Fruit fly (Drosophila melanogaster) whole organism, wandering third instar larva: ENCODE results near the gene spn-B.

Experiments
- Abd-B ChIP-seq: fragments of >200 bp; optimal IDR thresholded peaks from 2 replicates; lab custom pipeline; 2017; ENCODE audit warnings: missing biosample characterization, missing genetic modification characterization
- CG32264 ChIP-seq: fragments of 200-800 bp; sonication (Bioruptor generic); optimal IDR thresholded peaks from 2 replicates; lab custom pipeline; 2016; ENCODE audit warnings: missing biosample characterization, missing genetic modification characterization
- CG9705 ChIP-seq: fragments of 200-800 bp; sonication (Bioruptor generic); optimal IDR thresholded peaks from 2 replicates; lab custom pipeline; 2018; ENCODE audit warnings: missing biosample characterization, mild to moderate bottlenecking, missing genetic modification characterization
- CrebA ChIP-seq: fragments of 200-800 bp; sonication (Bioruptor generic); optimal IDR thresholded peaks from 2 replicates; lab custom pipeline; 2016; ENCODE audit warnings: missing biosample characterization, mild to moderate bottlenecking, missing genetic modification characterization, borderline replicate concordance
- Dfd ChIP-seq: fragments of >200 bp; optimal IDR thresholded peaks from 2 replicates; lab custom pipeline; 2017; ENCODE audit warnings: missing biosample characterization, missing genetic modification characterization
- Dif ChIP-seq: fragments of 200-275, 200-300 bp; sonication (Bioruptor generic); optimal IDR thresholded peaks from 2 replicates; lab custom pipeline; 2018; ENCODE audit warnings: missing biosample characterization, missing genetic modification characterization; ENCODE audit not compliant: partially characterized antibody
- GATAd ChIP-seq: sonication (Bioruptor generic); optimal IDR thresholded peaks from 2 replicates; lab custom pipeline; 2016; ENCODE audit warnings: missing biosample characterization, missing genetic modification characterization
- HLH106 ChIP-seq: fragments of 200-800 bp; optimal IDR thresholded peaks from 3 replicates; lab custom pipeline; 2019; ENCODE audit warnings: missing biosample characterization, mild to moderate bottlenecking, missing genetic modification characterization, moderate library complexity
- Hnf4 ChIP-seq: fragments of 200-800 bp; sonication (Bioruptor generic); optimal IDR thresholded peaks from 2 replicates; lab custom pipeline; 2016; ENCODE audit warnings: missing biosample characterization, mild to moderate bottlenecking, missing genetic modification characterization
- Hr78 ChIP-seq: fragments of >200 bp; optimal IDR thresholded peaks from 2 replicates; lab custom pipeline; 2017; ENCODE audit warnings: missing biosample characterization, missing genetic modification characterization
- Hr83 ChIP-seq: fragments of 200-300 bp; sonication (Bioruptor generic); optimal IDR thresholded peaks from 2 replicates; lab custom pipeline; 2016; ENCODE audit warnings: missing biosample characterization, mild to moderate bottlenecking, missing genetic modification characterization, moderate library complexity; ENCODE audit not compliant: poor library complexity, severe bottlenecking
- Jra ChIP-seq: sonication (Bioruptor generic); optimal IDR thresholded peaks from 2 replicates; lab custom pipeline; 2016; ENCODE audit warnings: missing biosample characterization, missing genetic modification characterization
- Mio ChIP-seq: sonication (Bioruptor generic); optimal IDR thresholded peaks from 2 replicates; lab custom pipeline; 2016; ENCODE audit warnings: missing biosample characterization, missing genetic modification characterization
- Myc ChIP-seq: fragments of >200 bp; optimal IDR thresholded peaks from 2 replicates; lab custom pipeline; 2017
- N ChIP-seq: fragments of >200 bp; optimal IDR thresholded peaks from 2 replicates; lab custom pipeline; 2018; ENCODE audit warnings: missing biosample characterization, missing external identifiers, missing genetic modification characterization
- OdsH ChIP-seq: fragments of 200-800 bp; sonication (Bioruptor generic); optimal IDR thresholded peaks from 2 replicates; lab custom pipeline; 2016; ENCODE audit warnings: missing biosample characterization, mild to moderate bottlenecking, missing genetic modification characterization
- Rel ChIP-seq, 2 experiments: fragments of 200-800 bp; sonication (Bioruptor generic) in 1 of 2; optimal IDR thresholded peaks; 2 replicates in 1 of 2; 3 replicates in 1 of 2; lab custom pipeline; 2016 to 2019; ENCODE audit warnings: mild to moderate bottlenecking in 2 of 2, missing biosample characterization in 2 of 2, missing genetic modification characterization in 2 of 2, moderate library complexity in 1 of 2
- Sp1 ChIP-seq: fragments of 200-800 bp; sonication (Bioruptor generic); optimal IDR thresholded peaks from 3 replicates; lab custom pipeline; 2019; ENCODE audit warnings: missing biosample characterization, mild to moderate bottlenecking, missing genetic modification characterization, moderate library complexity
- Vsx2 ChIP-seq: fragments of 200-300, 225-300 bp; sonication (Bioruptor generic); optimal IDR thresholded peaks from 2 replicates; lab custom pipeline; 2018; ENCODE audit warnings: missing biosample characterization, missing genetic modification characterization; ENCODE audit not compliant: partially characterized antibody
- br ChIP-seq: fragments of 200-800 bp; sonication (Bioruptor generic); optimal IDR thresholded peaks from 2 replicates; lab custom pipeline; 2016; ENCODE audit warnings: missing biosample characterization, missing genetic modification characterization
- brk ChIP-seq: fragments of 200-800 bp; sonication (Bioruptor generic); optimal IDR thresholded peaks from 2 replicates; lab custom pipeline; 2016; ENCODE audit warnings: missing biosample characterization, mild to moderate bottlenecking, missing genetic modification characterization
- dl ChIP-seq, 2 experiments: fragments of 175-275, 200-275 bp in 1 of 2; fragments of 200-275 bp in 1 of 2; sonication (Bioruptor generic); optimal IDR thresholded peaks; lab custom pipeline; 2018; ENCODE audit warnings: mild to moderate bottlenecking in 2 of 2, missing biosample characterization in 2 of 2, missing genetic modification characterization in 2 of 2, moderate library complexity in 2 of 2; ENCODE audit not compliant: partially characterized antibody in 2 of 2, insufficient read depth in 1 of 2
- dmrt93B ChIP-seq: fragments of 200-800 bp; sonication (Bioruptor generic); optimal IDR thresholded peaks from 2 replicates; lab custom pipeline; 2018; ENCODE audit warnings: missing biosample characterization, mild to moderate bottlenecking, missing genetic modification characterization
- dsf ChIP-seq: sonication (Bioruptor generic); optimal IDR thresholded peaks from 2 replicates; lab custom pipeline; 2016; ENCODE audit warnings: missing biosample characterization, missing genetic modification characterization, borderline replicate concordance
- ey ChIP-seq: fragments of 200-800 bp; sonication (Bioruptor generic); optimal IDR thresholded peaks from 2 replicates; lab custom pipeline; 2016; ENCODE audit warnings: missing biosample characterization, missing genetic modification characterization
- foxo ChIP-seq, 2 experiments: fragments of 200-800 bp; sonication (Bioruptor generic); optimal IDR thresholded peaks; 2 replicates in 1 of 2; 3 replicates in 1 of 2; lab custom pipeline; 2016 to 2017; ENCODE audit warnings: missing biosample characterization in 2 of 2, missing genetic modification characterization in 2 of 2
- fru ChIP-seq: fragments of 200-800 bp; sonication (Bioruptor generic); optimal IDR thresholded peaks from 3 replicates; lab custom pipeline; 2016; ENCODE audit warnings: missing biosample characterization, mild to moderate bottlenecking, missing genetic modification characterization
- h ChIP-seq: fragments of 200-800 bp; sonication (Bioruptor generic); optimal IDR thresholded peaks from 3 replicates; lab custom pipeline; 2016; ENCODE audit warnings: missing biosample characterization, mild to moderate bottlenecking, missing genetic modification characterization
- jim ChIP-seq: fragments of 175-275, 200-325 bp; sonication (Bioruptor generic); optimal IDR thresholded peaks from 2 replicates; lab custom pipeline; 2016; ENCODE audit warnings: missing biosample characterization, mild to moderate bottlenecking, missing genetic modification characterization
- lola ChIP-seq: fragments of >200 bp; optimal IDR thresholded peaks from 2 replicates; lab custom pipeline; 2017; ENCODE audit warnings: missing biosample characterization, missing genetic modification characterization
- pan ChIP-seq: fragments of >200 bp; optimal IDR thresholded peaks from 2 replicates; lab custom pipeline; 2017
- psq ChIP-seq: fragments of 200-800 bp; sonication (Bioruptor generic); optimal IDR thresholded peaks from 3 replicates; lab custom pipeline; 2017; ENCODE audit warnings: missing biosample characterization, mild to moderate bottlenecking, missing genetic modification characterization, moderate library complexity
- rgr ChIP-seq: fragments of 200-800 bp; sonication (Bioruptor generic); optimal IDR thresholded peaks from 3 replicates; lab custom pipeline; 2016; ENCODE audit warnings: missing biosample characterization, mild to moderate bottlenecking, missing genetic modification characterization
- sage ChIP-seq: fragments of 200-800 bp; sonication (Bioruptor generic); optimal IDR thresholded peaks from 2 replicates; lab custom pipeline; 2016; ENCODE audit warnings: missing biosample characterization, mild to moderate bottlenecking, missing genetic modification characterization
- sv ChIP-seq: fragments of 200-800 bp; sonication (Bioruptor generic); optimal IDR thresholded peaks from 3 replicates; lab custom pipeline; 2016; ENCODE audit warnings: missing biosample characterization, missing genetic modification characterization
- tai ChIP-seq: sonication (Bioruptor generic); optimal IDR thresholded peaks from 2 replicates; lab custom pipeline; 2016; ENCODE audit warnings: missing biosample characterization, missing genetic modification characterization
- usp ChIP-seq: fragments of >200 bp; optimal IDR thresholded peaks from 2 replicates; lab custom pipeline; 2017; ENCODE audit warnings: missing biosample characterization, missing genetic modification characterization
- woc ChIP-seq: sonication (Bioruptor generic); optimal IDR thresholded peaks from 2 replicates; lab custom pipeline; 2016; ENCODE audit warnings: missing biosample characterization, mild to moderate bottlenecking, missing genetic modification characterization

spn-B gene

dm6 chr3R:14315912-14316444, 11.9 kb upstream of the spn-B start, which contains the start of gene Set8:
Gene Set8 (plus strand): TSS chr3R:14316038.
- no peak for TF ChIP-seq tai (GFP tag; lab: Kevin White, UChicago)
- TF ChIP-seq foxo (GFP tag; optimal IDR thresholded peaks at IDR 0.05; lab: Kevin White, UChicago), result no peak
- peak; percentile 93 for TF ChIP-seq jim (GFP tag; lab: Kevin White, UChicago)
- TF ChIP-seq Rel (GFP tag; optimal IDR thresholded peaks at IDR 0.05; lab: Kevin White, UChicago), result no peak
- TF ChIP-seq Rel (tag; optimal IDR thresholded peaks at IDR 0.05; lab: Kevin White, UChicago), result peak; percentile 97
- TF ChIP-seq sv (GFP tag; lab: Kevin White, UChicago), result no peak
- TF ChIP-seq psq (GFP tag; lab: Kevin White, UChicago), result peak; percentile 96

dm6 chr3R:14326250-14327112, 1.4 kb upstream of the spn-B start, which contains the start of the genes Afti and ATPsynE:
Gene Afti (minus strand): TSS chr3R:14326689.
Gene ATPsynE (plus strand): TSS chr3R:14326947.
- TF ChIP-seq Abd-B (GFP tag; lab: Kevin White, UChicago) (no peak), h (GFP tag; lab: Kevin White, UChicago) (peak; percentile 65), GATAd (GFP tag; lab: Kevin White, UChicago) (peak; percentile 22), dmrt93B (GFP tag; lab: Kevin White, UChicago) (no peak), tai (GFP tag; lab: Kevin White, UChicago) (no peak), jim (GFP tag; lab: Kevin White, UChicago) (peak; percentile 13), Vsx2 (no peak), CrebA (no peak), dsf (GFP tag; lab: Kevin White, UChicago) (peak; percentile 48), pan (lab: Kevin White, UChicago) (no peak), psq (GFP tag; lab: Kevin White, UChicago) (peak; percentile 51), N (GFP tag; lab: Kevin White, UChicago) (peak; percentile 68), br (no peak), Hnf4 (GFP tag; lab: Kevin White, UChicago) (no peak), CG32264 (GFP tag; lab: Kevin White, UChicago) (peak; percentile 5), Jra (no peak), Dfd (GFP tag; lab: Kevin White, UChicago) (no peak), OdsH (GFP tag; lab: Kevin White, UChicago) (peak; percentile 12), dl (GFP tag; optimal IDR thresholded peaks at IDR 0.05; lab: Kevin White, UChicago; ENCODE audit: insufficient read depth in 1 of 2, partially characterized antibody in 2 of 2) (no peak), lola (GFP tag; lab: Kevin White, UChicago) (no peak), ey (GFP tag; lab: Kevin White, UChicago) (peak; percentile 52), Rel (GFP tag; optimal IDR thresholded peaks at IDR 0.05; lab: Kevin White, UChicago) (no peak), Rel (tag; optimal IDR thresholded peaks at IDR 0.05; lab: Kevin White, UChicago) (peak; percentile 53), Dif (GFP tag; lab: Kevin White, UChicago) (no peak), brk (GFP tag; lab: Kevin White, UChicago) (no peak), HLH106 (tag; lab: Kevin White, UChicago) (peak; percentile 80), woc (no peak), usp (GFP tag; lab: Kevin White, UChicago) (no peak), foxo (GFP tag; optimal IDR thresholded peaks at IDR 0.05; lab: Kevin White, UChicago) (peak in 1 of 2 experiments; percentile 82), sv (GFP tag; lab: Kevin White, UChicago) (peak; percentile 59), Myc (lab: Kevin White, UChicago) (no peak), Sp1 (GFP tag; lab: Kevin White, UChicago) (peak; percentile 41), fru (GFP tag; lab: Kevin White, UChicago) (no peak), rgr (GFP tag; lab: Kevin White, UChicago) (peak; percentile 71), Hr78 (GFP tag; lab: Kevin White, UChicago) (no peak), Mio (no peak), CG9705 (peak; percentile 72), sage (no peak), Hr83 (GFP tag; lab: Kevin White, UChicago) (peak; percentile 63)
